Fruit fly (Drosophila melanogaster) whole organism, prepupa: ENCODE measurements around the gene alpha-Est9.

ENCODE experiments used
- Blimp-1 ChIP-seq: fragments of 200-800 bp; sonication (Bioruptor generic); optimal IDR thresholded peaks from 3 replicates; lab custom pipeline; 2017; ENCODE audit warnings: missing biosample characterization, missing genetic modification characterization, mild to moderate bottlenecking, moderate library complexity, missing genetic modification reagents
- CG11294 ChIP-seq: fragments of 200-800 bp; sonication (Bioruptor generic); IDR thresholded peaks from 2 replicates; pipeline ENCODE4 v1.3.6; 2022; ENCODE audit warnings: missing biosample characterization, missing genetic modification characterization
- CG16779 ChIP-seq: fragments of 200-800 bp; sonication (Bioruptor generic); optimal IDR thresholded peaks from 3 replicates; lab custom pipeline; 2017; ENCODE audit warnings: missing biosample characterization, mild to moderate bottlenecking, missing genetic modification characterization
- CG6792 ChIP-seq: fragments of 200-800 bp; sonication (Bioruptor generic); optimal IDR thresholded peaks from 3 replicates; lab custom pipeline; 2016; ENCODE audit warnings: missing biosample characterization, missing genetic modification characterization
- Eip78C ChIP-seq: fragments of 200-800 bp; sonication (Bioruptor generic); peaks from one replicate; lab custom pipeline; 2016; ENCODE audit warnings: missing biosample characterization, missing genetic modification characterization
- Ets96B ChIP-seq: fragments of 200-800 bp; optimal IDR thresholded peaks from 2 replicates; lab custom pipeline; 2019; ENCODE audit warnings: missing biosample characterization, mild to moderate bottlenecking, missing genetic modification characterization, moderate library complexity
- OdsH ChIP-seq: fragments of 200-800 bp; sonication (Bioruptor generic); optimal IDR thresholded peaks from 3 replicates; lab custom pipeline; 2016; ENCODE audit warnings: missing biosample characterization, missing genetic modification characterization
- achi ChIP-seq: fragments of 200-800 bp; sonication (Bioruptor generic); optimal IDR thresholded peaks from 3 replicates; lab custom pipeline; 2016; ENCODE audit warnings: missing biosample characterization, missing genetic modification characterization
- pdm3 ChIP-seq: fragments of 200-800 bp; sonication (Bioruptor generic); optimal IDR thresholded peaks from 3 replicates; lab custom pipeline; 2016; ENCODE audit warnings: missing biosample characterization, missing genetic modification characterization

DNA sequence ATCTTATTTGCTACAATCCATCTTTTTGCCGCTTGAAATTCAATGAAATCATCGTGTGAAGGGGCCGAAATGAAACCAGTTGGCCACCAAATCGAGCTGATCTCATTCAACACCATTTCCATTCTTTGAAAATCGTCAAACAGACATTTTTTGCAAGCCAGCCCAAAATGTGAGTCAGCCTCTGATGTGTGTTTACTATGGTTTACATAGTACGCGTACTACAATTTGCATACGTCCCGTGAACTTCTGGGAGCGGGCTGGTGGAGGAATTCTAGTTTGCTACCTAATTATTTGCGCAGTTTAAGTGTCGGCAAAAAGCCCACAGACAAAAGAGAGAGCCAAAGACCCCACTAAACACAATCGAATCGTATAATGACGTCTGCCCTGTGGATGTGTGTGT, 1.7 kb downstream of the alpha-Est9 start:
- TF ChIP-seq Blimp-1 (no peak), Eip78C (GFP tag; lab: Kevin White, UChicago) (no peak), achi (GFP tag; lab: Kevin White, UChicago) (no peak), CG11294 (GFP tag; lab: Robert Waterston, UW) (no peak), OdsH (GFP tag; lab: Kevin White, UChicago) (no peak), CG6792 (no peak), pdm3 (GFP tag; lab: Kevin White, UChicago) (no peak), CG16779 (no peak), Ets96B (tag; lab: Kevin White, UChicago) (no peak)
